Worm (Caenorhabditis elegans) whole organism, L1 larva: Measurements from ENCODE around the gene ins-3.

Experiments used
- C04F5.9 ChIP-seq: sonication (generic microtip); optimal IDR thresholded peaks from 2 replicates; lab custom pipeline; 2016; ENCODE audit warnings: missing genetic modification characterization, missing compliant biosample characterization
- Y116A8C.19 ChIP-seq: sonication (generic microtip); optimal IDR thresholded peaks from 2 replicates; lab custom pipeline; 2016; ENCODE audit warnings: missing compliant biosample characterization, missing genetic modification characterization, borderline replicate concordance
- aly-2 ChIP-seq: fragments of 150-350 bp; optimal IDR thresholded peaks from 2 replicates; lab custom pipeline; 2014; ENCODE audit warnings: missing biosample characterization, missing genetic modification characterization
- ama-1 ChIP-seq: fragments of 150-350 bp; optimal IDR thresholded peaks from 2 replicates; lab custom pipeline; 2014
- ceh-82 ChIP-seq, 3 experiments: fragments of 150-350 bp in 1 of 3; sonication (generic microtip) in 2 of 3; optimal IDR thresholded peaks; 2 replicates each; lab custom pipeline; 2014 to 2017; ENCODE audit warnings: missing biosample characterization in 3 of 3, missing genetic modification characterization in 3 of 3
- ceh-90 ChIP-seq: sonication (generic microtip); optimal IDR thresholded peaks from 2 replicates; lab custom pipeline; 2016; ENCODE audit warnings: missing genetic modification characterization, missing compliant biosample characterization
- ces-1 ChIP-seq: fragments of 150-350 bp; optimal IDR thresholded peaks from 2 replicates; lab custom pipeline; 2014; ENCODE audit warnings: missing biosample characterization, missing genetic modification reagents, missing genetic modification characterization
- dpl-1 ChIP-seq, 3 experiments: fragments of 150-350 bp in 2 of 3; sonication (generic microtip) in 1 of 3; optimal IDR thresholded peaks; 2 replicates each; lab custom pipeline; 2014 to 2017; ENCODE audit warnings: missing biosample characterization in 3 of 3, missing genetic modification characterization in 3 of 3, missing genetic modification reagents in 3 of 3
- dsc-1 ChIP-seq: sonication (generic microtip); optimal IDR thresholded peaks from 2 replicates; lab custom pipeline; 2016; ENCODE audit warnings: mild to moderate bottlenecking, missing genetic modification characterization, missing compliant biosample characterization
- efl-1 ChIP-seq, 4 experiments: fragments of 150-350 bp; optimal IDR thresholded peaks in 3 of 4; peaks in 1 of 4; 1 replicate in 1 of 4; 2 replicates in 3 of 4; lab custom pipeline; 2014; ENCODE audit warnings: missing biosample characterization in 2 of 4, missing genetic modification characterization in 2 of 4, missing genetic modification reagents in 2 of 4
- efl-3 ChIP-seq: fragments of 200-800 bp; sonication (Bioruptor generic); optimal IDR thresholded peaks from 2 replicates; lab custom pipeline; 2018; ENCODE audit warnings: mild to moderate bottlenecking, missing genetic modification characterization, missing compliant biosample characterization
- egl-13 ChIP-seq: sonication (generic microtip); optimal IDR thresholded peaks from 2 replicates; lab custom pipeline; 2016; ENCODE audit warnings: missing genotype, missing genetic modification reagents, missing genetic modification characterization, missing compliant biosample characterization
- egl-27 ChIP-seq, 2 experiments: fragments of 150-350 bp in 1 of 2; sonication (generic microtip); optimal IDR thresholded peaks; 3 replicates each; lab custom pipeline; 2017 to 2018; ENCODE audit warnings: missing biosample characterization in 2 of 2, missing genetic modification characterization in 2 of 2, missing genetic modification reagents in 2 of 2
- fkh-10 ChIP-seq: sonication (generic microtip); optimal IDR thresholded peaks from 2 replicates; lab custom pipeline; 2017; ENCODE audit warnings: missing biosample characterization, missing genetic modification reagents, missing genetic modification characterization
- fkh-8 ChIP-seq: sonication (generic microtip); optimal IDR thresholded peaks from 2 replicates; lab custom pipeline; 2016; ENCODE audit warnings: mild to moderate bottlenecking, missing genetic modification characterization, missing compliant biosample characterization
- grh-1 ChIP-seq: fragments of 200-800 bp; sonication (Bioruptor generic); IDR thresholded peaks from 2 replicates; pipeline ENCODE4 v1.3.6; 2022; ENCODE audit warnings: missing genetic modification reagents, missing genetic modification characterization, missing compliant biosample characterization
- hlh-17 ChIP-seq: fragments of 200-800 bp; sonication (Bioruptor generic); optimal IDR thresholded peaks from 2 replicates; lab custom pipeline; 2018; ENCODE audit warnings: missing genetic modification characterization, mild to moderate bottlenecking, missing compliant biosample characterization, moderate library complexity, borderline replicate concordance
- isw-1 ChIP-seq: fragments of 200-800 bp; sonication (Bioruptor generic); IDR thresholded peaks from 2 replicates; pipeline ENCODE4 v1.3.6; 2022; ENCODE audit warnings: missing genetic modification characterization, missing compliant biosample characterization
- lin-14 ChIP-seq: fragments of 200-800 bp; sonication (Bioruptor generic); optimal IDR thresholded peaks from 2 replicates; lab custom pipeline; 2018; ENCODE audit warnings: mild to moderate bottlenecking, missing genetic modification characterization, moderate library complexity, missing compliant biosample characterization
- lin-35 ChIP-seq, 2 experiments: fragments of 150-350 bp; optimal IDR thresholded peaks; 2 replicates each; lab custom pipeline; 2014; ENCODE audit warnings: missing biosample characterization in 2 of 2, missing genetic modification characterization in 2 of 2, missing genetic modification reagents in 2 of 2
- lin-39 ChIP-seq: fragments of 150-350 bp; optimal IDR thresholded peaks from 2 replicates; lab custom pipeline; 2014; ENCODE audit warnings: missing biosample characterization, missing genetic modification reagents, missing genetic modification characterization
- lir-3 ChIP-seq: sonication (generic microtip); optimal IDR thresholded peaks from 2 replicates; lab custom pipeline; 2016; ENCODE audit warnings: mild to moderate bottlenecking, missing genetic modification characterization, moderate library complexity, missing compliant biosample characterization; ENCODE audit not compliant: poor library complexity
- lsy-2 ChIP-seq, 2 experiments: fragments of 150-350 bp; optimal IDR thresholded peaks; 2 replicates each; lab custom pipeline; 2014; ENCODE audit warnings: missing biosample characterization in 2 of 2, missing genetic modification characterization in 2 of 2
- mab-9 ChIP-seq: fragments of 200-800 bp; sonication (Bioruptor generic); IDR thresholded peaks from 2 replicates; pipeline ENCODE4 v1.3.6; 2022; ENCODE audit warnings: missing genetic modification reagents, missing genetic modification characterization, missing compliant biosample characterization
- mep-1 ChIP-seq: fragments of 150-350 bp; optimal IDR thresholded peaks from 2 replicates; lab custom pipeline; 2014; ENCODE audit warnings: missing biosample characterization, missing genetic modification characterization
- nhr-20 ChIP-seq: sonication (generic microtip); optimal IDR thresholded peaks from 2 replicates; lab custom pipeline; 2016; ENCODE audit warnings: mild to moderate bottlenecking, missing genetic modification characterization, missing compliant biosample characterization
- nhr-237 ChIP-seq: fragments of 150-350 bp; optimal IDR thresholded peaks from 2 replicates; lab custom pipeline; 2014; ENCODE audit warnings: missing biosample characterization, missing genetic modification characterization
- nhr-47 ChIP-seq: sonication (generic microtip); optimal IDR thresholded peaks from 2 replicates; lab custom pipeline; 2016; ENCODE audit warnings: mild to moderate bottlenecking, missing genetic modification characterization, moderate library complexity, missing compliant biosample characterization
- nhr-71 ChIP-seq: sonication (generic microtip); optimal IDR thresholded peaks from 2 replicates; lab custom pipeline; 2016; ENCODE audit warnings: mild to moderate bottlenecking, missing genetic modification characterization, moderate library complexity, missing compliant biosample characterization
- nhr-77 ChIP-seq: fragments of 150-350 bp; optimal IDR thresholded peaks from 2 replicates; lab custom pipeline; 2014; ENCODE audit warnings: missing biosample characterization, missing genetic modification characterization
- nhr-84 ChIP-seq: sonication (generic microtip); optimal IDR thresholded peaks from 2 replicates; lab custom pipeline; 2017; ENCODE audit warnings: missing biosample characterization, missing genetic modification characterization
- rnt-1 ChIP-seq: sonication (generic microtip); optimal IDR thresholded peaks from 2 replicates; lab custom pipeline; 2016; ENCODE audit warnings: mild to moderate bottlenecking, missing genetic modification characterization, moderate library complexity, missing compliant biosample characterization
- skn-1 ChIP-seq: fragments of 150-350 bp; optimal IDR thresholded peaks from 2 replicates; lab custom pipeline; 2014; ENCODE audit warnings: missing biosample characterization, missing genetic modification characterization
- snpc-4 ChIP-seq: fragments of 150-350 bp; optimal IDR thresholded peaks from 2 replicates; lab custom pipeline; 2014; ENCODE audit warnings: missing biosample characterization, missing genetic modification characterization
- snu-23 ChIP-seq: sonication (generic microtip); optimal IDR thresholded peaks from 2 replicates; lab custom pipeline; 2016; ENCODE audit warnings: missing genetic modification characterization, missing compliant biosample characterization
- sox-4 ChIP-seq: sonication (generic microtip); optimal IDR thresholded peaks from 2 replicates; lab custom pipeline; 2016; ENCODE audit warnings: missing genetic modification characterization, missing compliant biosample characterization
- swsn-7 ChIP-seq: sonication (generic microtip); optimal IDR thresholded peaks from 2 replicates; lab custom pipeline; 2016; ENCODE audit warnings: missing genetic modification characterization, missing compliant biosample characterization
- tbx-2 ChIP-seq: sonication (generic microtip); optimal IDR thresholded peaks from 2 replicates; lab custom pipeline; 2016; ENCODE audit warnings: missing genetic modification characterization, missing compliant biosample characterization
- unc-86 ChIP-seq: sonication (generic microtip); optimal IDR thresholded peaks from 2 replicates; lab custom pipeline; 2016; ENCODE audit warnings: missing genetic modification characterization, missing compliant biosample characterization
- unc-98 ChIP-seq: fragments of 200-800 bp; sonication (Bioruptor generic); IDR thresholded peaks from 2 replicates; pipeline ENCODE4 v1.3.6; 2022; ENCODE audit warnings: missing genetic modification characterization, missing compliant biosample characterization
- vab-15 ChIP-seq: sonication (generic microtip); optimal IDR thresholded peaks from 2 replicates; lab custom pipeline; 2017; ENCODE audit warnings: missing genotype, mild to moderate bottlenecking, missing genetic modification characterization, missing compliant biosample characterization
- xbp-1 ChIP-seq: sonication (generic microtip); optimal IDR thresholded peaks from 2 replicates; lab custom pipeline; 2016; ENCODE audit warnings: missing genetic modification characterization, missing compliant biosample characterization
- zag-1 ChIP-seq: fragments of 150-350 bp; optimal IDR thresholded peaks from 2 replicates; lab custom pipeline; 2014; ENCODE audit warnings: missing biosample characterization, missing genetic modification characterization
- zip-4 ChIP-seq: fragments of 200-800 bp; sonication (Bioruptor generic); optimal IDR thresholded peaks from 2 replicates; lab custom pipeline; 2018; ENCODE audit warnings: mild to moderate bottlenecking, missing genetic modification characterization, moderate library complexity, missing compliant biosample characterization
- ztf-4 ChIP-seq: fragments of 150-350 bp; optimal IDR thresholded peaks from 2 replicates; lab custom pipeline; 2014; ENCODE audit warnings: missing biosample characterization, missing genetic modification characterization

The ins-3 gene

ce11 chrII:5966637-5967036, 23.9 kb downstream of the ins-3 start:
- TF ChIP-seq zip-4 (GFP tag; lab: Kevin White, UChicago) (peak; percentile 74), grh-1 (GFP tag; lab: Robert Waterston, UW) (no peak), snpc-4 (tag; lab: Kevin White, UChicago) (peak; percentile 55), lin-35 (GFP tag; optimal IDR thresholded peaks at IDR 0.05; lab: Kevin White, UChicago) (peak in 1 of 2 experiments; percentile 5), lsy-2 (tag; optimal IDR thresholded peaks at IDR 0.05; lab: Kevin White, UChicago) (peak in 1 of 2 experiments; percentile 37), lin-14 (GFP tag; lab: Kevin White, UChicago) (peak; percentile 73), nhr-237 (no peak), nhr-71 (tag; lab: Kevin White, UChicago) (peak; percentile 64), nhr-47 (tag; lab: Kevin White, UChicago) (peak; percentile 59), fkh-8 (tag; lab: Kevin White, UChicago) (peak; percentile 93), tbx-2 (tag; lab: Kevin White, UChicago) (peak; percentile 35), efl-1 (optimal IDR thresholded peaks at IDR 0.05; lab: Kevin White, UChicago) (peak; percentile 20 to 53), efl-1 (GFP tag; optimal IDR thresholded peaks at IDR 0.05 in 1 of 2; lab: Kevin White, UChicago) (peak in 1 of 2 experiments; percentile 80), isw-1 (peak; percentile 57), aly-2 (tag; lab: Kevin White, UChicago) (no peak), lin-39 (tag; lab: Kevin White, UChicago) (no peak), C04F5.9 (tag; lab: Kevin White, UChicago) (no peak), fkh-10 (GFP tag; lab: Kevin White, UChicago) (peak; percentile 13), sox-4 (no peak), ceh-82 (tag; optimal IDR thresholded peaks at IDR 0.05; lab: Kevin White, UChicago) (peak; percentile 23 to 73 (median 51)), ces-1 (no peak), skn-1 (tag; lab: Kevin White, UChicago) (peak; percentile 53), egl-13 (tag; lab: Kevin White, UChicago) (peak; percentile 20), unc-86 (tag; lab: Kevin White, UChicago) (peak; percentile 48), unc-98 (GFP tag; lab: Robert Waterston, UW) (no peak), swsn-7 (tag; lab: Kevin White, UChicago) (peak; percentile 30), mab-9 (GFP tag; lab: Robert Waterston, UW) (no peak)

- TF ChIP-seq zag-1 (no peak), snu-23 (GFP tag; lab: Kevin White, UChicago) (no peak), nhr-84 (tag; lab: Kevin White, UChicago) (no peak), nhr-71 (tag; lab: Kevin White, UChicago) (peak; percentile 0), ama-1 (lab: Kevin White, UChicago) (no peak), ztf-4 (peak; percentile 13), swsn-7 (tag; lab: Kevin White, UChicago) (no peak), skn-1 (tag; lab: Kevin White, UChicago) (no peak), ces-1 (no peak), dsc-1 (tag; lab: Kevin White, UChicago) (peak; percentile 49), fkh-8 (tag; lab: Kevin White, UChicago) (peak; percentile 63), efl-1 (optimal IDR thresholded peaks at IDR 0.05; lab: Kevin White, UChicago) (no peak), efl-1 (GFP tag; optimal IDR thresholded peaks at IDR 0.05 in 1 of 2; lab: Kevin White, UChicago) (no peak), rnt-1 (no peak)
Measured at ce11 chrII:5964962-5965361, 25.6 kb downstream of the ins-3 start.

- no peak for TF ChIP-seq swsn-7 (tag; lab: Kevin White, UChicago)
- no peak for TF ChIP-seq sox-4
- TF ChIP-seq ztf-4, result no peak
- TF ChIP-seq nhr-71 (tag; lab: Kevin White, UChicago), result peak; percentile 8
- TF ChIP-seq lir-3 (tag; lab: Kevin White, UChicago), result no peak
- no peak for TF ChIP-seq Y116A8C.19 (tag; lab: Kevin White, UChicago)
- no peak for TF ChIP-seq dpl-1 (GFP tag; optimal IDR thresholded peaks at IDR 0.05; lab: Kevin White, UChicago)
- peak in 1 of 2 experiments; percentile 15 for TF ChIP-seq lsy-2 (tag; optimal IDR thresholded peaks at IDR 0.05; lab: Kevin White, UChicago)
- no peak for TF ChIP-seq nhr-84 (tag; lab: Kevin White, UChicago)
- TF ChIP-seq ceh-90 (tag; lab: Kevin White, UChicago), result no peak
- no peak for TF ChIP-seq nhr-77 (tag; lab: Kevin White, UChicago)
- peak in 1 of 3 experiments; percentile 16 for TF ChIP-seq ceh-82 (tag; optimal IDR thresholded peaks at IDR 0.05; lab: Kevin White, UChicago)
- TF ChIP-seq nhr-20 (tag; lab: Kevin White, UChicago), result no peak
- no peak for TF ChIP-seq egl-13 (tag; lab: Kevin White, UChicago)
- TF ChIP-seq mab-9 (GFP tag; lab: Robert Waterston, UW), result no peak
- TF ChIP-seq nhr-47 (tag; lab: Kevin White, UChicago), result no peak
- TF ChIP-seq unc-86 (tag; lab: Kevin White, UChicago), result no peak
- no peak for TF ChIP-seq vab-15 (tag; lab: Kevin White, UChicago)
- TF ChIP-seq fkh-10 (GFP tag; lab: Kevin White, UChicago), result peak; percentile 69
- TF ChIP-seq lin-14 (GFP tag; lab: Kevin White, UChicago), result peak; percentile 53
- no peak for TF ChIP-seq xbp-1 (tag; lab: Kevin White, UChicago)
- TF ChIP-seq C04F5.9 (tag; lab: Kevin White, UChicago), result no peak
- TF ChIP-seq nhr-237, result no peak
- TF ChIP-seq efl-3 (GFP tag; lab: Kevin White, UChicago), result no peak
- no peak for TF ChIP-seq egl-27 (tag; optimal IDR thresholded peaks at IDR 0.05; lab: Kevin White, UChicago)
- no peak for TF ChIP-seq hlh-17
- TF ChIP-seq efl-1 (optimal IDR thresholded peaks at IDR 0.05; lab: Kevin White, UChicago), result no peak
- no peak for TF ChIP-seq efl-1 (GFP tag; optimal IDR thresholded peaks at IDR 0.05 in 1 of 2; lab: Kevin White, UChicago)
- no peak for TF ChIP-seq mep-1 (tag; lab: Kevin White, UChicago)
Measured at ce11 chrII:5962343-5962742, 28.2 kb downstream of the ins-3 start.
